Worm (Caenorhabditis elegans): ENCODE measurements around the gene hmg-12.

DNA sequence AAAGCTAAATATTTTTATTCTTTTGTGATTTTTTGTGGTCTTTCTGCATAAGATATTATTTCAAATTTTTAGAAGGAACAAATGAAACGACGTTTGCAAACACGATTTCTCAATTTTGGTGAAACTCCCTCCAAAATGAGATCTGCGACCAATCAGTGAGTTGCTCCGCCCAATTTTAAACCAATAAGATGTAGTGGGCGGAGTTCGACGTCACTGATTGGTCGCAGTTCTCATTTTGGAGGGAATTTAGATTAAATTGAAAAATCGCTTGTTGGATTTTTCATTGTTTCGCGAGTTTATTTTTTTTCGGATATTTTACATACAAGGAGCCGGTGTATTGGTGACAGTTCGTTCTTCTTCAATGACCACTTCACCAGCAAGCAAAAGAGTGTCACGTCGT is 5.7 kb upstream of the hmg-12 start:
- TF ChIP-seq R02D3.7 (tag; optimal IDR thresholded peaks at IDR 0.05) (no peak), snpc-1.2 (GFP tag; IDR thresholded peaks at IDR 0.05) (no peak), zfp-3 (GFP tag; conservative IDR thresholded peaks at IDR 0.05) (no peak), ztf-11 (tag; optimal IDR thresholded peaks at IDR 0.05) (no peak), unc-130 (GFP tag; optimal IDR thresholded peaks at IDR 0.05) (no peak), lin-13 (GFP tag; optimal IDR thresholded peaks at IDR 0.05) (no peak), jun-1 (tag; optimal IDR thresholded peaks at IDR 0.05) (no peak), F44E2.7 (GFP tag; IDR thresholded peaks at IDR 0.05) (no peak), ceh-82 (tag; optimal IDR thresholded peaks at IDR 0.05) (no peak), ceh-28 (tag; optimal IDR thresholded peaks at IDR 0.05) (no peak), nhr-11 (tag; optimal IDR thresholded peaks at IDR 0.05) (no peak)

Data from whole organism, L4 larva.